Fruit fly (Drosophila melanogaster) whole organism, wandering third instar larva: ENCODE results near the gene sgg.

Source experiments
- CG32264 ChIP-seq: fragments of 200-800 bp; sonication (Bioruptor generic); optimal IDR thresholded peaks from 2 replicates; lab custom pipeline; 2016; ENCODE audit warnings: missing biosample characterization, missing genetic modification characterization
- Dfd ChIP-seq: fragments of >200 bp; optimal IDR thresholded peaks from 2 replicates; lab custom pipeline; 2017; ENCODE audit warnings: missing biosample characterization, missing genetic modification characterization
- HLH106 ChIP-seq: fragments of 200-800 bp; optimal IDR thresholded peaks from 3 replicates; lab custom pipeline; 2019; ENCODE audit warnings: missing biosample characterization, mild to moderate bottlenecking, missing genetic modification characterization, moderate library complexity
- Jra ChIP-seq: sonication (Bioruptor generic); optimal IDR thresholded peaks from 2 replicates; lab custom pipeline; 2016; ENCODE audit warnings: missing biosample characterization, missing genetic modification characterization
- Rel ChIP-seq, 2 experiments: fragments of 200-800 bp; sonication (Bioruptor generic) in 1 of 2; optimal IDR thresholded peaks; 2 replicates in 1 of 2; 3 replicates in 1 of 2; lab custom pipeline; 2016 to 2019; ENCODE audit warnings: mild to moderate bottlenecking in 2 of 2, missing biosample characterization in 2 of 2, missing genetic modification characterization in 2 of 2, moderate library complexity in 1 of 2
- Sp1 ChIP-seq: fragments of 200-800 bp; sonication (Bioruptor generic); optimal IDR thresholded peaks from 3 replicates; lab custom pipeline; 2019; ENCODE audit warnings: missing biosample characterization, mild to moderate bottlenecking, missing genetic modification characterization, moderate library complexity
- brk ChIP-seq: fragments of 200-800 bp; sonication (Bioruptor generic); optimal IDR thresholded peaks from 2 replicates; lab custom pipeline; 2016; ENCODE audit warnings: missing biosample characterization, mild to moderate bottlenecking, missing genetic modification characterization
- foxo ChIP-seq, 2 experiments: fragments of 200-800 bp; sonication (Bioruptor generic); optimal IDR thresholded peaks; 2 replicates in 1 of 2; 3 replicates in 1 of 2; lab custom pipeline; 2016 to 2017; ENCODE audit warnings: missing biosample characterization in 2 of 2, missing genetic modification characterization in 2 of 2
- fru ChIP-seq: fragments of 200-800 bp; sonication (Bioruptor generic); optimal IDR thresholded peaks from 3 replicates; lab custom pipeline; 2016; ENCODE audit warnings: missing biosample characterization, mild to moderate bottlenecking, missing genetic modification characterization
- jim ChIP-seq: fragments of 175-275, 200-325 bp; sonication (Bioruptor generic); optimal IDR thresholded peaks from 2 replicates; lab custom pipeline; 2016; ENCODE audit warnings: missing biosample characterization, mild to moderate bottlenecking, missing genetic modification characterization
- pan ChIP-seq: fragments of >200 bp; optimal IDR thresholded peaks from 2 replicates; lab custom pipeline; 2017
- psq ChIP-seq: fragments of 200-800 bp; sonication (Bioruptor generic); optimal IDR thresholded peaks from 3 replicates; lab custom pipeline; 2017; ENCODE audit warnings: missing biosample characterization, mild to moderate bottlenecking, missing genetic modification characterization, moderate library complexity
- sv ChIP-seq: fragments of 200-800 bp; sonication (Bioruptor generic); optimal IDR thresholded peaks from 3 replicates; lab custom pipeline; 2016; ENCODE audit warnings: missing biosample characterization, missing genetic modification characterization
- usp ChIP-seq: fragments of >200 bp; optimal IDR thresholded peaks from 2 replicates; lab custom pipeline; 2017; ENCODE audit warnings: missing biosample characterization, missing genetic modification characterization

- TF ChIP-seq psq (GFP tag; lab: Kevin White, UChicago), result no peak
- TF ChIP-seq pan (lab: Kevin White, UChicago), result no peak
- TF ChIP-seq usp, result no peak
- TF ChIP-seq Rel (GFP tag; optimal IDR thresholded peaks at IDR 0.05; lab: Kevin White, UChicago), result no peak
- TF ChIP-seq Rel (tag; optimal IDR thresholded peaks at IDR 0.05; lab: Kevin White, UChicago), result no peak
- TF ChIP-seq HLH106 (tag; lab: Kevin White, UChicago), result no peak
- no peak for TF ChIP-seq sv (GFP tag; lab: Kevin White, UChicago)
- TF ChIP-seq Sp1 (GFP tag; lab: Kevin White, UChicago), result no peak
- TF ChIP-seq CG32264 (GFP tag; lab: Kevin White, UChicago), result no peak
- no peak for TF ChIP-seq jim
- TF ChIP-seq brk, result no peak
- no peak for TF ChIP-seq fru (GFP tag; lab: Kevin White, UChicago)
- no peak for TF ChIP-seq Dfd (GFP tag; lab: Kevin White, UChicago)
- TF ChIP-seq foxo (GFP tag; optimal IDR thresholded peaks at IDR 0.05; lab: Kevin White, UChicago), result no peak
- TF ChIP-seq Jra (GFP tag; lab: Kevin White, UChicago), result no peak
These were observed 48.1 kb upstream of the sgg start, which contains the start of gene wds for dm6 chrX:2585716-2586082.
